Fruit fly (Drosophila melanogaster): Measurements from ENCODE around the gene Ibf1.

Gene Ibf1

dm6 chr3R:9266765-9267164 lies 8.0 kb downstream of the Ibf1 start, which contains the start of the genes TrpRS and Vps16A (continued):
- TF ChIP-seq stc (GFP tag; IDR thresholded peaks at IDR 0.05) = no peak
- TF ChIP-seq CG14050 (GFP tag; IDR thresholded peaks at IDR 0.05) = no peak
- no peak for TF ChIP-seq ind (GFP tag; optimal IDR thresholded peaks at IDR 0.05)
- TF ChIP-seq knrl (GFP tag; IDR thresholded peaks at IDR 0.05; ENCODE audit: partially characterized antibody) = peak; percentile 97
- peak; percentile 99 for TF ChIP-seq CG6791 (GFP tag; IDR thresholded peaks at IDR 0.05; ENCODE audit: partially characterized antibody)
- no peak for TF ChIP-seq ara (GFP tag; IDR thresholded peaks at IDR 0.05)
- no peak for TF ChIP-seq CG15269 (tag; optimal IDR thresholded peaks at IDR 0.05)
- no peak for TF ChIP-seq CG11695 (GFP tag; IDR thresholded peaks at IDR 0.05)
- no peak for TF ChIP-seq CG18476 (GFP tag; optimal IDR thresholded peaks at IDR 0.05)
- peak; percentile 65 for TF ChIP-seq E2f2 (GFP tag; IDR thresholded peaks at IDR 0.05)
- peak; percentile 73 for TF ChIP-seq trem (tag; optimal IDR thresholded peaks at IDR 0.05)
- peak; percentile 99 for TF ChIP-seq CG13287 (GFP tag; IDR thresholded peaks at IDR 0.05; ENCODE audit: partially characterized antibody)
- TF ChIP-seq CG34224 (GFP tag; IDR thresholded peaks at IDR 0.05; ENCODE audit: partially characterized antibody) = peak; percentile 99
- peak; percentile 77 for TF ChIP-seq CG12659 (GFP tag; optimal IDR thresholded peaks at IDR 0.05)
- peak; percentile 28; the same call in 1 of the 2 replicates for TF ChIP-seq CG6272 (GFP tag; IDR thresholded peaks at IDR 0.05)
- no peak for TF ChIP-seq CG31441 (GFP tag; IDR thresholded peaks at IDR 0.05)
- no peak for TF ChIP-seq Gug (GFP tag; IDR thresholded peaks at IDR 0.05)
- peak; percentile 22 for TF ChIP-seq CG33557 (GFP tag; optimal IDR thresholded peaks at IDR 0.05)
- TF ChIP-seq schlank (tag; optimal IDR thresholded peaks at IDR 0.05) = no peak
- TF ChIP-seq CG10565 (GFP tag; optimal IDR thresholded peaks at IDR 0.05) = no peak
- no peak for TF ChIP-seq toy (GFP tag; IDR thresholded peaks at IDR 0.05)
- TF ChIP-seq CG2120 (GFP tag; optimal IDR thresholded peaks at IDR 0.05) = peak; percentile 14
- no peak for TF ChIP-seq bsh (GFP tag; optimal IDR thresholded peaks at IDR 0.05)
- TF ChIP-seq CG14710 (tag; optimal IDR thresholded peaks at IDR 0.05) = peak; percentile 59
- peak; percentile 96 for TF ChIP-seq BEAF-32 (GFP tag; optimal IDR thresholded peaks at IDR 0.05)
- TF ChIP-seq inv (GFP tag; IDR thresholded peaks at IDR 0.05; ENCODE audit: partially characterized antibody) = peak; percentile 95
- TF ChIP-seq Sry-δ (GFP tag; optimal IDR thresholded peaks at IDR 0.05) = peak; percentile 89
- TF ChIP-seq chinmo (GFP tag; IDR thresholded peaks at IDR 0.05; ENCODE audit: partially characterized antibody) = peak; percentile 100
- TF ChIP-seq Ets65A (GFP tag) = no peak
- no peak for TF ChIP-seq CG31224 (GFP tag; IDR thresholded peaks at IDR 0.05)
- peak; percentile 26 for TF ChIP-seq CG34376 (GFP tag; optimal IDR thresholded peaks at IDR 0.05)
- TF ChIP-seq CG10979 (tag; optimal IDR thresholded peaks at IDR 0.05) = no peak
- no peak for TF ChIP-seq CG4707 (GFP tag; optimal IDR thresholded peaks at IDR 0.05)
- peak; percentile 23 for TF ChIP-seq mirr (GFP tag; optimal IDR thresholded peaks at IDR 0.05)
- TF ChIP-seq da (GFP tag; optimal IDR thresholded peaks at IDR 0.05) = no peak
- no peak for TF ChIP-seq lilli (GFP tag; optimal IDR thresholded peaks at IDR 0.05)
- TF ChIP-seq scrt (GFP tag; optimal IDR thresholded peaks at IDR 0.05) = peak; percentile 87
- peak; percentile 47; the same call in 1 of the 3 replicates for TF ChIP-seq CG34422 (GFP tag; IDR thresholded peaks at IDR 0.05)
- no peak for TF ChIP-seq Blimp-1 (GFP tag; optimal IDR thresholded peaks at IDR 0.05)
- TF ChIP-seq CG11456 (GFP tag; IDR thresholded peaks at IDR 0.05) = no peak
- peak; percentile 46; the same call in 1 of the 2 replicates for TF ChIP-seq onecut (GFP tag; IDR thresholded peaks at IDR 0.05)
- peak; percentile 78 for TF ChIP-seq exex (tag; optimal IDR thresholded peaks at IDR 0.05)
- peak; percentile 69 for TF ChIP-seq zen (tag; optimal IDR thresholded peaks at IDR 0.05)
- TF ChIP-seq CrebB (tag; optimal IDR thresholded peaks at IDR 0.05) = peak; percentile 41
- peak; percentile 98 for TF ChIP-seq CG14860 (GFP tag; IDR thresholded peaks at IDR 0.05; ENCODE audit: partially characterized antibody)
- TF ChIP-seq CHES-1-like (GFP tag; optimal IDR thresholded peaks at IDR 0.05) = peak; percentile 53
- peak; percentile 5 for TF ChIP-seq CG9797 (GFP tag; optimal IDR thresholded peaks at IDR 0.05)
- peak; percentile 98 for TF ChIP-seq mld (GFP tag; IDR thresholded peaks at IDR 0.05; ENCODE audit: partially characterized antibody)
- peak; percentile 69 for TF ChIP-seq CG17186 (GFP tag; optimal IDR thresholded peaks at IDR 0.05)
- TF ChIP-seq Xrp1 (GFP tag; IDR thresholded peaks at IDR 0.05) = no peak
